Worm (Caenorhabditis elegans): Measurements from ENCODE around the gene F01G10.6.

F01G10.6 gene

DNA sequence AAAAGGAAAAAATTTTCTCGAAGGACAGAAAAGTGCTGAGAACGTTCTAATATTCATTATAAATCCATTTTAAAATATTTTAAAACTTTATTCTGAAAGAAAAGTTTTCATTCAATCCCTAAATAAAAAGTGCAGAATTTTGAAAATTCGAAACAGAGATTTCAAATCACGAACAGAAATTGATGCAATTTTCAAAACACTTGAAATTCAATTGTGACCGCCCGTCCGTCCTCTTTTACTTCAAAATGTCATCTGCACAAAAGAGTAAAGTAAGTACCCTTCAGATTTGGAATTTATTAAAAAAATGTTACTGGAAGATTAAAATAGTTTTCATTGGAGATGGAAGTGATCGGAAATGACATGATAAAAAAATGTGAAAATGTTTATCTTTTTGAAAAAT lies 38.9 kb downstream of the F01G10.6 start:
- no peak for TF ChIP-seq nhr-10 (tag; optimal IDR thresholded peaks at IDR 0.05)
- peak; percentile 44 for TF ChIP-seq fkh-10 (GFP tag; optimal IDR thresholded peaks at IDR 0.05)

DNA sequence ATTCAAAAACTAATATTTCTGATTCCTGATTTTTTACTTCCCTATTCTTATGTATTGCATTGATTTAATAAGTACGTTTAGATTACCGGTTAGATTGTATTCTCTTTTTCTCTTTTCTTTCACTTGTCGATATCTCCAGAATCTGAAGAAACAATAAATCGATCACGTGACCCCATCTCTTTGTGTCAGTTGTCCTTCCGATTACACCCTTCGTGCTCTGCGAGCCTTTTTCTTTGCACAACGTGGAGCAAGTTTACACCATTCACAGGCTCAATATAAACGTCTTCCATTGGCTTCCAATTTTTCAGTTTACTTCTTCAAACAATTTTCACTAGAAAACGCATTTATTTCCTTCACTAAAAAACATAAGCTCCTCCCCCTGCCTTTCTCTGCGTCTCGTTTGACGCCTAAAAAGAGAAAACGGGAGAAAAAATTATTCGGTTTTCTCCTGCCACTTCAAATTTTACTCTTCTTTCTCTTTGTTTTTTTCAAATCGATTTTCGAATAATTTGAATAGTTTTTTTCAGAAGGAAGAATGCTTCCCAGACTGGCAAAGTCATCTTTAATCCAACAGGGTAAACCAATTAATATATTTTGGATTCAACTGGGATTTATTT lies 47.2 kb downstream of the F01G10.6 start, which contains the start of gene gta-1:
gta-1 (plus strand) TSS at position 528 of the 617 bp plus-strand sequence.
- TF ChIP-seq dve-1 (tag; optimal IDR thresholded peaks at IDR 0.05; ENCODE audit: insufficient read depth) = peak; percentile 2
- peak; percentile 13 for TF ChIP-seq nhr-77 (tag; optimal IDR thresholded peaks at IDR 0.05)
- TF ChIP-seq aly-2 (tag; optimal IDR thresholded peaks at IDR 0.05) = no peak
- peak; percentile 5 for TF ChIP-seq mes-2 (tag; optimal IDR thresholded peaks at IDR 0.05; ENCODE audit: poor library complexity, severe bottlenecking)
- no peak for TF ChIP-seq duxl-1 (tag; optimal IDR thresholded peaks at IDR 0.05; ENCODE audit: poor library complexity)
- peak; percentile 18 for TF ChIP-seq nhr-11 (tag; optimal IDR thresholded peaks at IDR 0.05)
- TF ChIP-seq hlh-30 (tag; optimal IDR thresholded peaks at IDR 0.05; ENCODE audit: insufficient read depth) = peak; percentile 51
- no peak for TF ChIP-seq egl-27 (tag; optimal IDR thresholded peaks at IDR 0.05)
- peak; percentile 16 for TF ChIP-seq fkh-10 (GFP tag; optimal IDR thresholded peaks at IDR 0.05)
- TF ChIP-seq aha-1 (tag) = peak; percentile 66
- peak; percentile 44 for TF ChIP-seq zip-2 (tag; optimal IDR thresholded peaks at IDR 0.05)
- peak; percentile 33; the same call in 1 of the 2 replicates for TF ChIP-seq hmg-1.1 (GFP tag; IDR thresholded peaks at IDR 0.05)
- peak in 1 of 2 experiments; percentile 25 for TF ChIP-seq lsy-2 (tag; optimal IDR thresholded peaks at IDR 0.05)
- TF ChIP-seq hlh-11 (tag; optimal IDR thresholded peaks at IDR 0.05) = peak; percentile 30
- peak; percentile 66 for TF ChIP-seq ama-1 (optimal IDR thresholded peaks at IDR 0.05)
- TF ChIP-seq unc-39 (tag; optimal IDR thresholded peaks at IDR 0.05) = no peak

DNA sequence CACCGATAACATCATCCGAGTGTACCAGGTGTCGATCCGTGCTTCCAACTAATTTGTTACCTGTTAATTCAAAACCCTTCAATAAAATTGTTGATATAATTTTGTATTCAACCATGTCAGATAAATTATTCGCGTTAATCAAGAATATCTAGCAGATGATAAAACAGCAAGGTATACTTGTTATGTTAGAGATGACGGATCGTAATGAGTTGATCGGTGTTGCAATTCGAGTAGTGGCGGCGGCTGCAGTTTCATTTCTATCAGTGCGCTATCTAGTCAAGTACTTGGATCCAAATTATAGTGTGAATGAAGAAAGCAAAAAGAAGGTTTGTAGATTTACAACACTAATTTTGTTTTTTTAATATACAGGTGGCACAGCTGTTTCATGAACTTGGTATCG lies 49.7 kb downstream of the F01G10.6 start, which contains the start of gene mspn-1:
mspn-1 (plus strand) TSS at position 190 of the 400 bp plus-strand sequence.
- TF ChIP-seq ctbp-1 (GFP tag; IDR thresholded peaks at IDR 0.05) = no peak
- TF ChIP-seq madf-5 (GFP tag; IDR thresholded peaks at IDR 0.05) = 0 out of 4 replicates have a peak, but pooled peaks of 1 of the 2 experiments have one; percentile 12
- 0 out of 2 replicates have a peak, but pooled peaks have one; percentile 41 for TF ChIP-seq lin-38 (GFP tag; IDR thresholded peaks at IDR 0.05)
- peak; percentile 5 for TF ChIP-seq mes-2 (tag; optimal IDR thresholded peaks at IDR 0.05; ENCODE audit: poor library complexity, severe bottlenecking)
- TF ChIP-seq fos-1 (tag; optimal IDR thresholded peaks at IDR 0.05) = no peak
- peak; percentile 71 for TF ChIP-seq snpc-1.2 (GFP tag; IDR thresholded peaks at IDR 0.05)

All from whole organism, L4 larva.